Fruit fly (Drosophila melanogaster): ENCODE measurements around the gene Las.

Las gene

DNA sequence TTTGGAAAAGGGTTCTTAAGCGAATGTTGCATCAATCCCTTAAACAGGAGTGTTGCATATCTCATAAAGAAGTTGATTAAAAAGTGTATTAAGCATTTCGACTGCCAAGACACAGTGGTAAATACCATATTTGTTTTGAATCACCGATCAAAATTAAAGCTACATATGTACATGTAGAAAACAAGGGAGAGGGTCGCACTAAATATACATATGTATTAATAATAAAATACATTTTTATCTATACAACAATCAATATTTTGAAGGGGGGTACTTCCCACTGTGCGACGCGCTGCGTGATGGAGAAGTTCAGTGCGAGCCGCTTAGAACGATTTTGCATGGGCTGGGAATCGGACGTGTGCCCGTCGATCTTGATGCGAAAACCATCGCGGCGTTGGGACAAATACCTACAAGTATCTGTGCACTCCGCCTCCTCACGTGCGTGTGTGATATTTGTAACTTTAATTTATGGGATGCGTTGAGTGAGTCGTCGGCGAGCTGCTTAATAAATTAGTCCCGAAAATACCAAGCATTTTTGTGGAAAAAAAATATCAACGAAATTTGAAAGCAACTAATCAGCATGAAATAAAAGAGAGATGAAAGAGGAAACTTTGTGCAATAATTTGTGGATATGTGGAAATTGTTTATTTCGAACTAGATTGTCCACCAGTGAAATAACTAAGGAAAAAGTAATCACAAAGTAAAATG lies 12.8 kb upstream of the Las start (continued):
- peak; percentile 85 for TF ChIP-seq CG7556 (GFP tag; optimal IDR thresholded peaks at IDR 0.05)
- TF ChIP-seq CG15011 (GFP tag; optimal IDR thresholded peaks at IDR 0.05): peak; percentile 72
- peak; percentile 93 for TF ChIP-seq chm (GFP tag; IDR thresholded peaks at IDR 0.05)
- TF ChIP-seq CG17612 (GFP tag; IDR thresholded peaks at IDR 0.05): peak; percentile 74
- TF ChIP-seq cg (GFP tag; optimal IDR thresholded peaks at IDR 0.05): no peak
- peak; percentile 87 for TF ChIP-seq fd96Cb (tag; optimal IDR thresholded peaks at IDR 0.05)
- TF ChIP-seq nom (GFP tag; optimal IDR thresholded peaks at IDR 0.05): peak; percentile 33
- TF ChIP-seq ham (GFP tag; IDR thresholded peaks at IDR 0.05): 0 out of 2 replicates have a peak, but pooled peaks have one; percentile 50
- TF ChIP-seq schlank (tag; optimal IDR thresholded peaks at IDR 0.05): peak; percentile 47
- no peak for TF ChIP-seq CG7745 (tag; optimal IDR thresholded peaks at IDR 0.05)
- peak; percentile 94 for TF ChIP-seq CG11695 (GFP tag; IDR thresholded peaks at IDR 0.05)
- TF ChIP-seq ssp (GFP tag; IDR thresholded peaks at IDR 0.05): peak; percentile 81
- peak; percentile 80 for TF ChIP-seq CG11696 (GFP tag; IDR thresholded peaks at IDR 0.05)
- TF ChIP-seq CG4707 (GFP tag; optimal IDR thresholded peaks at IDR 0.05): peak; percentile 66
- no peak for TF ChIP-seq pan (optimal IDR thresholded peaks at IDR 0.05)
- TF ChIP-seq pan (GFP tag; optimal IDR thresholded peaks at IDR 0.05 in 1 of 2, IDR thresholded peaks at IDR 0.05 in 1 of 2): peak in 1 of 2 experiments; percentile 94
- TF ChIP-seq CG5180 (GFP tag; optimal IDR thresholded peaks at IDR 0.05): peak; percentile 72
- peak; percentile 52 for TF ChIP-seq CG7928 (GFP tag; optimal IDR thresholded peaks at IDR 0.05)
- peak; percentile 10 for TF ChIP-seq tx (GFP tag; optimal IDR thresholded peaks at IDR 0.05)
- TF ChIP-seq NFAT (GFP tag; IDR thresholded peaks at IDR 0.05): peak; percentile 80
- TF ChIP-seq B-H2 (GFP tag; optimal IDR thresholded peaks at IDR 0.05): no peak
- peak; percentile 63 for TF ChIP-seq CG6791 (GFP tag; IDR thresholded peaks at IDR 0.05; ENCODE audit: partially characterized antibody)
- peak; percentile 81 for TF ChIP-seq wor (GFP tag; IDR thresholded peaks at IDR 0.05)
- no peak for TF ChIP-seq h (optimal IDR thresholded peaks at IDR 0.05)
- no peak for TF ChIP-seq sc (optimal IDR thresholded peaks at IDR 0.05)
- TF ChIP-seq sc (GFP tag; optimal IDR thresholded peaks at IDR 0.05): peak; percentile 68
- peak; percentile 84 for TF ChIP-seq PHDP (tag; optimal IDR thresholded peaks at IDR 0.05)
- peak; percentile 61; the same call in 1 of the 2 replicates for TF ChIP-seq CG16779 (GFP tag; IDR thresholded peaks at IDR 0.05)
- peak; percentile 45 for TF ChIP-seq tup (GFP tag; optimal IDR thresholded peaks at IDR 0.05)
- TF ChIP-seq CG11093 (GFP tag; IDR thresholded peaks at IDR 0.05): peak; percentile 85
- peak; percentile 79 for TF ChIP-seq CG6272 (GFP tag; IDR thresholded peaks at IDR 0.05)
- peak; percentile 27 for TF ChIP-seq CG4282 (GFP tag; optimal IDR thresholded peaks at IDR 0.05)
- no peak for TF ChIP-seq fru (optimal IDR thresholded peaks at IDR 0.05)
- TF ChIP-seq sna (GFP tag; IDR thresholded peaks at IDR 0.05; ENCODE audit: partially characterized antibody): no peak
- no peak for TF ChIP-seq prd (optimal IDR thresholded peaks at IDR 0.05)
- peak; percentile 94 for TF ChIP-seq prd (GFP tag; IDR thresholded peaks at IDR 0.05)
- peak; percentile 88 for TF ChIP-seq B-H1 (GFP tag; IDR thresholded peaks at IDR 0.05)
- peak; percentile 62 for TF ChIP-seq kay (GFP tag; optimal IDR thresholded peaks at IDR 0.05)
- TF ChIP-seq Med (GFP tag): peak; percentile 86
- peak; percentile 78 for TF ChIP-seq CG1602 (GFP tag; optimal IDR thresholded peaks at IDR 0.05)
- 0 out of 2 replicates have a peak, but pooled peaks have one; percentile 32 for TF ChIP-seq bbx (GFP tag; IDR thresholded peaks at IDR 0.05; ENCODE audit: partially characterized antibody)
- TF ChIP-seq ash1 (GFP tag; optimal IDR thresholded peaks at IDR 0.05): no peak
- TF ChIP-seq bowl (GFP tag; IDR thresholded peaks at IDR 0.05): peak; percentile 84
- no peak for TF ChIP-seq HLHmδ (GFP tag; optimal IDR thresholded peaks at IDR 0.05)
- TF ChIP-seq CG10565 (GFP tag; optimal IDR thresholded peaks at IDR 0.05): peak; percentile 23
- peak; percentile 9 for TF ChIP-seq Dip3 (GFP tag; optimal IDR thresholded peaks at IDR 0.05)
- peak; percentile 87 for TF ChIP-seq HHEX (GFP tag; optimal IDR thresholded peaks at IDR 0.05)
- TF ChIP-seq CG15269 (tag; optimal IDR thresholded peaks at IDR 0.05): peak; percentile 89
- TF ChIP-seq Awh (GFP tag; IDR thresholded peaks at IDR 0.05): peak; percentile 92
- no peak for TF ChIP-seq Trl (optimal IDR thresholded peaks at IDR 0.05)
- TF ChIP-seq Trl (GFP tag; optimal IDR thresholded peaks at IDR 0.05): no peak

All from whole organism, embryonic.